Fruit fly (Drosophila melanogaster): Measurements from ENCODE around the gene MnM.

- no peak for TF ChIP-seq cyc (GFP tag; optimal IDR thresholded peaks at IDR 0.05)
- TF ChIP-seq Blimp-1 (GFP tag; optimal IDR thresholded peaks at IDR 0.05) = no peak
- TF ChIP-seq eg (GFP tag; IDR thresholded peaks at IDR 0.05) = no peak
These were observed 13.0 kb downstream of the MnM start for dm6 chr3L:3165399-3165798.

All from whole organism, prepupa.